Worm (Caenorhabditis elegans): ENCODE data around the gene nhr-84.

The nhr-84 gene

DNA sequence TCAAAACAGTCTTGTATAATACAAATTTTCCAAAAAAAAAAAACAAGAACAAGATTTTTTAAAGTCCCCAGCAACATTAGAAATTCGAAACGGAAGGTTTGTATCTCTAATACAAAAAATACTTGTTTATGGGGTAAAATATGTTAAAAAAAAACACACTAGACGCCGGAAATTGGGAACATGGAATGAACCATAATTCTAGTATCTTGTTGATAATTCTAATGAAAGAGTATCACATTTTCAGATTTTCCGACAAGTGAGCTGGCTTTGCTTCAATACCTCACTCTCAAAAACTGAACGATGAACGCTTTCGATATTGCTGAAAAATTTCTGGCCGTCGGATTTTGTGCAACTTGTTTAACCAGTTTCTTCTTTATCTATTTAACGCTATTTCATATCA lies 18.3 kb upstream of the nhr-84 start, which contains the start of gene str-60:
str-60 (plus strand) TSS at position 301 of the 400 bp plus-strand sequence.
- TF ChIP-seq egl-13 (tag; optimal IDR thresholded peaks at IDR 0.05) (no peak), rnt-1 (tag; optimal IDR thresholded peaks at IDR 0.05) (no peak), F16B12.6 (tag; optimal IDR thresholded peaks at IDR 0.05) (no peak), efl-1 (optimal IDR thresholded peaks at IDR 0.05) (no peak), efl-1 (GFP tag; optimal IDR thresholded peaks at IDR 0.05 in 1 of 2) (no peak), dpl-1 (GFP tag; optimal IDR thresholded peaks at IDR 0.05) (no peak)

DNA sequence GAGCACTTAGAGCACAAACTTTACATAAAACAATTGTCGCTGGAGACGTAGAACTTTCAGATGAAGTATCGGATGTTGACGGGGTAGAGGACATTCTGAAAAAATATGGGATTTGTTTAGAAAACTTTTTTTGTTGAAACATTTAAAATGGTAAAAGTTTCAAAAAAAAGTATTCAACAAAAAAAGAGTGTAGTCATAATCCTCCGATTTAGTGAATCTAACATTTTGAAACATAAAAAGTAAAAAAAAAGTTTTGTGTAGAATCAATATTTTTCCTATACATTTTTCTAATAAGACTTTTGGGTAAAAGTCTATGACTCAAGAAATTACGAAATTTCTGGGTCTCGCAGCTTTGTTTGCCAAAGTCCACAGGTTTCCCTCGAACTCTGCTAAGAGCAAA lies 17.3 kb upstream of the nhr-84 start, which contains the start of gene nhr-213:
nhr-213 (minus strand) TSS at position 101 of the 400 bp plus-strand sequence.
- TF ChIP-seq zip-4 (GFP tag; optimal IDR thresholded peaks at IDR 0.05) (no peak), ets-5 (GFP tag; IDR thresholded peaks at IDR 0.05) (no peak), lir-3 (tag; optimal IDR thresholded peaks at IDR 0.05; ENCODE audit: poor library complexity) (no peak), pag-3 (tag; optimal IDR thresholded peaks at IDR 0.05; ENCODE audit: borderline replicate concordance, insufficient read depth) (no peak), unc-98 (GFP tag; IDR thresholded peaks at IDR 0.05) (no peak), snu-23 (GFP tag; optimal IDR thresholded peaks at IDR 0.05) (no peak)

ce11 chrV:15892696-15893095 lies 13.3 kb upstream of the nhr-84 start, which contains the start of gene T06C12.11:
Gene T06C12.11, plus strand, starts transcription at chrV:15892996.
- TF ChIP-seq mep-1 (tag; optimal IDR thresholded peaks at IDR 0.05): no peak
- no peak for TF ChIP-seq dpl-1 (GFP tag; optimal IDR thresholded peaks at IDR 0.05)
- no peak for TF ChIP-seq nhr-28 (tag; optimal IDR thresholded peaks at IDR 0.05)
- TF ChIP-seq elt-3 (tag; optimal IDR thresholded peaks at IDR 0.05): no peak
- TF ChIP-seq pqm-1 (tag; optimal IDR thresholded peaks at IDR 0.05): no peak
- no peak for TF ChIP-seq unc-98 (GFP tag; IDR thresholded peaks at IDR 0.05)
- TF ChIP-seq ztf-11 (tag; optimal IDR thresholded peaks at IDR 0.05): no peak
- TF ChIP-seq egl-27 (tag; optimal IDR thresholded peaks at IDR 0.05): no peak
- TF ChIP-seq xbp-1 (tag; optimal IDR thresholded peaks at IDR 0.05): no peak
- no peak for TF ChIP-seq isw-1 (GFP tag; IDR thresholded peaks at IDR 0.05)
- no peak for TF ChIP-seq Y116A8C.19 (tag; optimal IDR thresholded peaks at IDR 0.05; ENCODE audit: borderline replicate concordance)
- no peak for TF ChIP-seq unc-62 (GFP tag; optimal IDR thresholded peaks at IDR 0.05)
- no peak for TF ChIP-seq nhr-20 (tag; optimal IDR thresholded peaks at IDR 0.05)
- no peak for TF ChIP-seq fkh-8 (tag; optimal IDR thresholded peaks at IDR 0.05)
- TF ChIP-seq fkh-10 (GFP tag; optimal IDR thresholded peaks at IDR 0.05): no peak
- no peak for TF ChIP-seq snpc-4 (tag; optimal IDR thresholded peaks at IDR 0.05)
- TF ChIP-seq nhr-76 (tag; optimal IDR thresholded peaks at IDR 0.05): no peak
- TF ChIP-seq nhr-90 (tag; optimal IDR thresholded peaks at IDR 0.05; ENCODE audit: poor library complexity): no peak

DNA sequence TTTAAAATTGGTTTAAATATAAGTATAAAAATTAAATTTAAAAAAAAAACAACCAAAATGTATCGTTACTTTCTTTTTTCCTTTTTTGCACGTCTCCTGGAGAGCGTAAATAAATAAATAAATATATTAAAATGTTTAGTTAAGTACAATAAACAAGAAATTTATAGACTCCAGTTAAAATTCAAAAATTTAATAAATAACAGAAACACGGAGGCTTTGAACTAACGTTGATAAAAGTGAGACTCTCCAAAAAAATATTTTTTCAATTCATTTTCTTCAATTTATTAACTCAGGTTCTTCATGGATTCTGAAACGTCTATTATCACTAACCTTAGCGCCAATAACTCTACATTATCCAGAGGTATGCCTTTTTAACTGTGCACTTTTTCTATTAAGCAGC lies 12.4 kb upstream of the nhr-84 start, which contains the start of gene T06C12.12:
T06C12.12 (plus strand) TSS at position 301 of the 400 bp plus-strand sequence.
- TF ChIP-seq nhr-90 (tag; optimal IDR thresholded peaks at IDR 0.05; ENCODE audit: poor library complexity): no peak
- TF ChIP-seq aha-1 (tag; optimal IDR thresholded peaks at IDR 0.05): no peak
- TF ChIP-seq alr-1 (tag; optimal IDR thresholded peaks at IDR 0.05; ENCODE audit: borderline replicate concordance): no peak
- TF ChIP-seq snpc-4 (tag; optimal IDR thresholded peaks at IDR 0.05): no peak

DNA sequence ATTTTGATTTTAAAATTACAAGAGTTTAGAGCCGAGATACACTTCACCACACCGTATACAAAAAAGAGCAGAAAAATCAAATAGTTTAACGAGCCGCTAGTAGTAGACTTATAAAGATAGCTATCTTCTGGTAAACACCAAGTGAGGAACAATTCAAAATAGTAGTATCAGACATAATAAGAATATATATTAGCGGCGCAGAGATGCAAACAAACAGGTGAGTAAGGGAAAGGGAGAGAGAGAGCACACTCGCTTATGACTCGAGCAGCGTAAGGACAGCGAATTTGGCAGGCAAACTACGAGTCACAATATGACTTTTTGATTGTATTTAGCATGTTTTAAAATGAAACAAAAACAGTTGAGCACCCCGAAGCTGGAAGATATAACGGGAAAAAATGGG lies 11.9 kb upstream of the nhr-84 start:
- no peak for TF ChIP-seq Y116A8C.19 (tag; optimal IDR thresholded peaks at IDR 0.05; ENCODE audit: borderline replicate concordance)
- TF ChIP-seq mab-9 (GFP tag; IDR thresholded peaks at IDR 0.05): no peak
- peak; percentile 10 for TF ChIP-seq fkh-8 (tag; optimal IDR thresholded peaks at IDR 0.05)
- peak in 1 of 2 experiments; percentile 27 for TF ChIP-seq lin-35 (GFP tag; optimal IDR thresholded peaks at IDR 0.05)
- TF ChIP-seq lin-14 (GFP tag; optimal IDR thresholded peaks at IDR 0.05): peak; percentile 23
- no peak for TF ChIP-seq nhr-84 (tag; optimal IDR thresholded peaks at IDR 0.05)
- peak; percentile 57 for TF ChIP-seq elt-2 (tag; optimal IDR thresholded peaks at IDR 0.05)

All from whole organism, L1 larva.